Fruit fly (Drosophila melanogaster): Measurements from ENCODE around the gene betaTub85D.

Gene betaTub85D

dm6 chr3R:9410182-9410581, at the start of gene betaTub85D:
TSS of gene betaTub85D (minus strand) at chr3R:9410282.
- TF ChIP-seq CG8478 (optimal IDR thresholded peaks at IDR 0.05) (no peak), CTCF (optimal IDR thresholded peaks at IDR 0.05) (no peak)

- TF ChIP-seq CG8478 (optimal IDR thresholded peaks at IDR 0.05) (no peak), CTCF (optimal IDR thresholded peaks at IDR 0.05) (no peak)
These were observed 46.3 kb upstream of the betaTub85D start, which contains the start of gene GstZ1 for dm6 chr3R:9456373-9456772. TSS of gene GstZ1 (minus strand) at chr3R:9456546.

- TF ChIP-seq CG8478 (optimal IDR thresholded peaks at IDR 0.05): no peak
- TF ChIP-seq CTCF (optimal IDR thresholded peaks at IDR 0.05): no peak
These were observed 44.9 kb upstream of the betaTub85D start for dm6 chr3R:9454980-9455379.

- TF ChIP-seq CG8478 (optimal IDR thresholded peaks at IDR 0.05) (no peak), CTCF (optimal IDR thresholded peaks at IDR 0.05) (no peak)
These were observed 40.6 kb upstream of the betaTub85D start for dm6 chr3R:9450672-9451071.

- TF ChIP-seq CTCF (optimal IDR thresholded peaks at IDR 0.05) (no peak), CG8478 (optimal IDR thresholded peaks at IDR 0.05) (no peak)
These were observed 38.2 kb upstream of the betaTub85D start for dm6 chr3R:9448320-9448719.

dm6 chr3R:9441996-9442395, 31.9 kb upstream of the betaTub85D start:
- no peak for TF ChIP-seq CTCF (optimal IDR thresholded peaks at IDR 0.05)
- no peak for TF ChIP-seq CG8478 (optimal IDR thresholded peaks at IDR 0.05)

dm6 chr3R:9441134-9441533, 31.1 kb upstream of the betaTub85D start:
- TF ChIP-seq CG8478 (optimal IDR thresholded peaks at IDR 0.05) (no peak), CTCF (optimal IDR thresholded peaks at IDR 0.05) (no peak)

- TF ChIP-seq CTCF (optimal IDR thresholded peaks at IDR 0.05) (no peak), CG8478 (optimal IDR thresholded peaks at IDR 0.05) (no peak)
These were observed 27.5 kb upstream of the betaTub85D start for dm6 chr3R:9437618-9438017.

- TF ChIP-seq CG8478 (optimal IDR thresholded peaks at IDR 0.05) (no peak), CTCF (optimal IDR thresholded peaks at IDR 0.05) (no peak)
These were observed 26.4 kb upstream of the betaTub85D start for dm6 chr3R:9436358-9436972.

- TF ChIP-seq CTCF (optimal IDR thresholded peaks at IDR 0.05) (no peak), CG8478 (optimal IDR thresholded peaks at IDR 0.05) (no peak)
These were observed 25.8 kb upstream of the betaTub85D start for dm6 chr3R:9435898-9436297.

dm6 chr3R:9434543-9435407, 24.7 kb upstream of the betaTub85D start:
- no peak for TF ChIP-seq CTCF (optimal IDR thresholded peaks at IDR 0.05)
- TF ChIP-seq CG8478 (optimal IDR thresholded peaks at IDR 0.05): no peak

- no peak for TF ChIP-seq CG8478 (optimal IDR thresholded peaks at IDR 0.05)
- TF ChIP-seq CTCF (optimal IDR thresholded peaks at IDR 0.05): no peak
These were observed 23.7 kb upstream of the betaTub85D start for dm6 chr3R:9433774-9434173.

dm6 chr3R:9433270-9433669, 23.2 kb upstream of the betaTub85D start:
- TF ChIP-seq CG8478 (optimal IDR thresholded peaks at IDR 0.05): no peak
- no peak for TF ChIP-seq CTCF (optimal IDR thresholded peaks at IDR 0.05)

- no peak for TF ChIP-seq CTCF (optimal IDR thresholded peaks at IDR 0.05)
- TF ChIP-seq CG8478 (optimal IDR thresholded peaks at IDR 0.05): no peak
These were observed 20.5 kb upstream of the betaTub85D start for dm6 chr3R:9430344-9431253.

- no peak for TF ChIP-seq CTCF (optimal IDR thresholded peaks at IDR 0.05)
- no peak for TF ChIP-seq CG8478 (optimal IDR thresholded peaks at IDR 0.05)
These were observed 18.9 kb upstream of the betaTub85D start for dm6 chr3R:9428988-9429387.
